Fruit fly (Drosophila melanogaster): ENCODE results near the gene Rala.

Rala gene

DNA sequence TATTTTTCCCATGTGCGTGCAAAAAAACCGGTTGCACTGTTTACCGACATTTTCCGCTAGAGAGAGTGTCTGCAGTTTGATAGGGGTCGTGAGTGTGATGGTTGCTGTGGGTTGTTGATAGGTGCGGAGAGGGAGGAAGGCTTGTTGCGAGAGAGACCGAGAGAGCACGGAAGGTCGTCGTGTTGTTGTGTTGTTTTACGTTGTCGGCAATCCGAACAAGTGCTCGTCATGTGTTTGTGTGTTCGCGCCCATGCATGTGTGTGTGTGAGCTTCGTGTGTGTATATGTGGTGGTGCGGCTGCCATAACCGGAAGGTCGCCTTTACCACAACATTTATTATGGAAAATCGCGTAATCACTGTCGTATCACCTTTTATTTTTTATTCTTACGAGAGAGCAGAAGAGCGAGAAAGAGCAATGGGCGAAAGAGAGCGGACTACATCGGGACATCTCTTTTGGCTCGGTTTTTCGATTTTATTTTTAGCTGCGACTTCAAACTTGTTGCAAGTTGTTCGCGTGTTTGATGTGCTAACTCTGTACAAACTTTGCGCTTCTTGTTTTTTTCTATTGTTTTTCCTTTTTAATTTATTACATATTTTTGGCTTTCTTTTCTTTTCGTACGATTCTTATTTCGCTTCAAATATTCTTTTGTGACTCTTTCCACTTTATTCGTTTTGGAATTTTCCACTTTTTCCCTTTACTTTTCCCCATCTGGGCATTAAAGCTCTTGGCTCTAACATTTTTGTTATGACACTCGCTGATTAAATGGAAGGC lies 25.2 kb upstream of the Rala start (continued):
- TF ChIP-seq CG3281 (GFP tag; optimal IDR thresholded peaks at IDR 0.05): no peak
- TF ChIP-seq CG16779 (GFP tag; IDR thresholded peaks at IDR 0.05): 0 out of 2 replicates have a peak, but pooled peaks have one; percentile 49
- TF ChIP-seq Trl (optimal IDR thresholded peaks at IDR 0.05): peak; percentile 89 to 98
- peak; percentile 63 for TF ChIP-seq Trl (GFP tag; optimal IDR thresholded peaks at IDR 0.05)
- TF ChIP-seq CTCF (GFP tag; optimal IDR thresholded peaks at IDR 0.05): peak; percentile 79
- TF ChIP-seq yki (optimal IDR thresholded peaks at IDR 0.05): peak; percentile 58
- 0 out of 4 replicates have a peak, but pooled peaks have one; percentile 23 for TF ChIP-seq Dll (GFP tag; IDR thresholded peaks at IDR 0.05; ENCODE audit: partially characterized antibody)
- TF ChIP-seq Med (GFP tag): peak; percentile 81
- TF ChIP-seq CG3847 (GFP tag; IDR thresholded peaks at IDR 0.05): no peak
- peak; percentile 100 for TF ChIP-seq mirr (GFP tag; optimal IDR thresholded peaks at IDR 0.05)
- no peak for TF ChIP-seq CG8290 (GFP tag; optimal IDR thresholded peaks at IDR 0.05)
- peak in 1 of 2 experiments; percentile 79 for TF ChIP-seq CG8290 (tag; optimal IDR thresholded peaks at IDR 0.05)
- no peak for TF ChIP-seq Ada2b (GFP tag; IDR thresholded peaks at IDR 0.05)
- peak; percentile 73 for TF ChIP-seq CG13894 (tag; optimal IDR thresholded peaks at IDR 0.05)
- TF ChIP-seq Scr (GFP tag; IDR thresholded peaks at IDR 0.05; ENCODE audit: partially characterized antibody): peak; percentile 18; the same call in 1 of the 2 replicates
- peak; percentile 81 for TF ChIP-seq aop (GFP tag; IDR thresholded peaks at IDR 0.05)
- peak; percentile 25; the same call in 1 of the 2 replicates for TF ChIP-seq Bgb (GFP tag; IDR thresholded peaks at IDR 0.05; ENCODE audit: partially characterized antibody)
- no peak for TF ChIP-seq CG42726 (GFP tag; IDR thresholded peaks at IDR 0.05; ENCODE audit: partially characterized antibody)
- peak; percentile 99 for TF ChIP-seq chinmo (GFP tag; IDR thresholded peaks at IDR 0.05; ENCODE audit: partially characterized antibody)
- TF ChIP-seq Side (GFP tag; optimal IDR thresholded peaks at IDR 0.05): peak; percentile 49
- TF ChIP-seq CG4854 (GFP tag; optimal IDR thresholded peaks at IDR 0.05): no peak
- TF ChIP-seq zfh1 (GFP tag; IDR thresholded peaks at IDR 0.05): peak; percentile 1; the same call in 2 of the 3 replicates
- TF ChIP-seq CG13775 (GFP tag; optimal IDR thresholded peaks at IDR 0.05): no peak
- TF ChIP-seq Drgx (GFP tag; IDR thresholded peaks at IDR 0.05): peak; percentile 41
- peak; percentile 81 for TF ChIP-seq Adf1 (GFP tag; IDR thresholded peaks at IDR 0.05)
- TF ChIP-seq pros (GFP tag; optimal IDR thresholded peaks at IDR 0.05): peak; percentile 80
- TF ChIP-seq CG8478 (optimal IDR thresholded peaks at IDR 0.05): peak; percentile 81
- TF ChIP-seq nerfin-1 (tag; optimal IDR thresholded peaks at IDR 0.05): peak; percentile 29
- TF ChIP-seq CG31224 (GFP tag; IDR thresholded peaks at IDR 0.05): peak; percentile 8; the same call in 1 of the 2 replicates
- TF ChIP-seq CG7271 (tag; optimal IDR thresholded peaks at IDR 0.05): no peak
- no peak for TF ChIP-seq gcm2 (GFP tag; optimal IDR thresholded peaks at IDR 0.05)
- no peak for TF ChIP-seq E2f2 (GFP tag; IDR thresholded peaks at IDR 0.05)
- peak; percentile 89 for TF ChIP-seq CG34376 (GFP tag; optimal IDR thresholded peaks at IDR 0.05)
- TF ChIP-seq HmgZ (tag; optimal IDR thresholded peaks at IDR 0.05): peak; percentile 50
- no peak for TF ChIP-seq CG10431 (GFP tag; optimal IDR thresholded peaks at IDR 0.05)
- no peak for TF ChIP-seq gfzf (GFP tag; optimal IDR thresholded peaks at IDR 0.05)
- TF ChIP-seq CG33213 (GFP tag; optimal IDR thresholded peaks at IDR 0.05): no peak
- peak; percentile 44 for TF ChIP-seq sd (tag; optimal IDR thresholded peaks at IDR 0.05)
- TF ChIP-seq H15 (GFP tag; IDR thresholded peaks at IDR 0.05): no peak
- TF ChIP-seq zen2 (GFP tag; IDR thresholded peaks at IDR 0.05; ENCODE audit: partially characterized antibody): peak; percentile 66; the same call in 2 of the 3 replicates
- no peak for TF ChIP-seq CG8765 (GFP tag; IDR thresholded peaks at IDR 0.05)
- no peak for TF ChIP-seq GATAe (GFP tag; conservative IDR thresholded peaks at IDR 0.05)
- TF ChIP-seq CG16863 (GFP tag; optimal IDR thresholded peaks at IDR 0.05): no peak
- TF ChIP-seq rib (GFP tag; IDR thresholded peaks at IDR 0.05): peak; percentile 93
- peak; percentile 99 for TF ChIP-seq Deaf1 (tag; optimal IDR thresholded peaks at IDR 0.05)
- no peak for TF ChIP-seq kah (GFP tag; optimal IDR thresholded peaks at IDR 0.05)
- no peak for TF ChIP-seq CG14441 (GFP tag; IDR thresholded peaks at IDR 0.05)
- no peak for TF ChIP-seq HLH3B (GFP tag; IDR thresholded peaks at IDR 0.05)
- peak; percentile 83 for TF ChIP-seq ERR (GFP tag; optimal IDR thresholded peaks at IDR 0.05)
- TF ChIP-seq gro (GFP tag; optimal IDR thresholded peaks at IDR 0.05): peak; percentile 50
- peak; percentile 65; the same call in 1 of the 2 replicates for TF ChIP-seq bbx (GFP tag; IDR thresholded peaks at IDR 0.05; ENCODE audit: partially characterized antibody)
